Fruit fly (Drosophila melanogaster) whole organism, embryonic: Measurements from ENCODE around the gene CG4593.

Source experiments
- Aef1 ChIP-seq: fragments of 200-800 bp; sonication (Bioruptor generic); IDR thresholded peaks from 3 replicates; pipeline ENCODE4 v1.3.6; 2022; ENCODE audit warnings: missing biosample characterization, missing genetic modification characterization
- Antp ChIP-seq: fragments of 200-800 bp; sonication (Bioruptor generic); optimal IDR thresholded peaks from 3 replicates; lab custom pipeline; 2016; ENCODE audit warnings: missing biosample characterization, missing genetic modification characterization
- Atf6 ChIP-seq: fragments of 200-800 bp; sonication (Bioruptor generic); IDR thresholded peaks from 2 replicates; pipeline ENCODE4 v1.3.6; 2022; ENCODE audit warnings: missing biosample characterization, missing genetic modification characterization
- Bgb ChIP-seq: fragments of 200-800 bp; sonication (Bioruptor generic); IDR thresholded peaks from 2 replicates; pipeline ENCODE4 v1.3.6; 2022; ENCODE audit warnings: missing biosample characterization, missing genetic modification characterization; ENCODE audit not compliant: partially characterized antibody
- CG10462 ChIP-seq: fragments of 200-800 bp; sonication (Bioruptor generic); optimal IDR thresholded peaks from 2 replicates; lab custom pipeline; 2016; ENCODE audit warnings: missing biosample characterization, missing genetic modification characterization
- CG10565 ChIP-seq: fragments of 200-800 bp; sonication (Bioruptor generic); optimal IDR thresholded peaks from 3 replicates; lab custom pipeline; 2016; ENCODE audit warnings: missing biosample characterization, mild to moderate bottlenecking, missing genetic modification characterization
- CG12659 ChIP-seq: fragments of 200-800 bp; sonication (Bioruptor generic); optimal IDR thresholded peaks from 3 replicates; lab custom pipeline; 2017; ENCODE audit warnings: mild to moderate bottlenecking, missing biosample characterization, missing genetic modification reagents, missing genetic modification characterization
- CG12942 ChIP-seq: fragments of 200-800 bp; sonication (Bioruptor generic); optimal IDR thresholded peaks from 3 replicates; lab custom pipeline; 2016; ENCODE audit warnings: missing biosample characterization, missing genetic modification characterization
- CG13894 ChIP-seq: fragments of 200-800 bp; sonication (Bioruptor generic); optimal IDR thresholded peaks from 3 replicates; lab custom pipeline; 2018; ENCODE audit warnings: missing biosample characterization, mild to moderate bottlenecking, missing genetic modification characterization, moderate library complexity
- CG15073 ChIP-seq: fragments of 200-800 bp; sonication (Bioruptor generic); optimal IDR thresholded peaks from 2 replicates; lab custom pipeline; 2016; ENCODE audit warnings: missing biosample characterization, missing genetic modification characterization
- CG17359 ChIP-seq: fragments of 200-800 bp; sonication (Bioruptor generic); optimal IDR thresholded peaks from 3 replicates; lab custom pipeline; 2018; ENCODE audit warnings: missing biosample characterization, mild to moderate bottlenecking, missing genetic modification characterization, moderate library complexity
- CG17802 ChIP-seq: fragments of 200-800 bp; sonication (Bioruptor generic); optimal IDR thresholded peaks from 2 replicates; lab custom pipeline; 2018; ENCODE audit warnings: missing biosample characterization, mild to moderate bottlenecking, missing genetic modification characterization, moderate library complexity
- CG17829 ChIP-seq: fragments of 200-800 bp; optimal IDR thresholded peaks from 2 replicates; lab custom pipeline; 2019; ENCODE audit warnings: missing biosample characterization, mild to moderate bottlenecking, missing genetic modification characterization, moderate library complexity
- CG2199 ChIP-seq: fragments of 200-800 bp; sonication (Bioruptor generic); IDR thresholded peaks from 3 replicates; pipeline ENCODE4 v1.3.6; 2022; ENCODE audit warnings: missing biosample characterization, missing genetic modification characterization
- CG34376 ChIP-seq: fragments of 200-800 bp; sonication (Bioruptor generic); optimal IDR thresholded peaks from 2 replicates; lab custom pipeline; 2018; ENCODE audit warnings: missing biosample characterization, mild to moderate bottlenecking, missing genetic modification characterization
- CG6683 ChIP-seq: fragments of 200-800 bp; sonication (Bioruptor generic); optimal IDR thresholded peaks from 2 replicates; lab custom pipeline; 2017; ENCODE audit warnings: missing biosample characterization, mild to moderate bottlenecking, missing genetic modification characterization, missing genetic modification reagents
- CG6689 ChIP-seq: fragments of 200-800 bp; sonication (Bioruptor generic); IDR thresholded peaks from 2 replicates; pipeline ENCODE4 v1.3.6; 2022; ENCODE audit warnings: missing biosample characterization, missing genetic modification characterization
- CG7839 ChIP-seq: fragments of 200-800 bp; sonication (Bioruptor generic); optimal IDR thresholded peaks from 3 replicates; lab custom pipeline; 2018; ENCODE audit warnings: missing biosample characterization, mild to moderate bottlenecking, missing genetic modification characterization, moderate library complexity
- CG9215 ChIP-seq: fragments of 200-800 bp; sonication (Bioruptor generic); IDR thresholded peaks from 2 replicates; pipeline ENCODE4 v1.3.6; 2022; ENCODE audit warnings: missing biosample characterization, missing genetic modification characterization
- CG9437 ChIP-seq: fragments of 200-800 bp; sonication (Bioruptor generic); optimal IDR thresholded peaks from 2 replicates; lab custom pipeline; 2018; ENCODE audit warnings: missing biosample characterization, mild to moderate bottlenecking, missing genetic modification characterization
- CTCF ChIP-seq: fragments of 200-800 bp; sonication (Bioruptor generic); optimal IDR thresholded peaks from 2 replicates; lab custom pipeline; 2017; ENCODE audit warnings: missing biosample characterization, mild to moderate bottlenecking, missing genetic modification characterization, moderate library complexity
- CkIIα-i1 ChIP-seq: fragments of 200-800 bp; sonication (Bioruptor generic); IDR thresholded peaks from 2 replicates; pipeline ENCODE4 v1.3.6; 2022; ENCODE audit warnings: missing biosample characterization, missing genetic modification characterization
- CoRest ChIP-seq: fragments of 200-800 bp; sonication (Bioruptor generic); optimal IDR thresholded peaks from 3 replicates; lab custom pipeline; 2018; ENCODE audit warnings: missing biosample characterization, mild to moderate bottlenecking, missing genetic modification characterization, moderate library complexity
- Dip3 ChIP-seq: fragments of 200-800 bp; sonication (Bioruptor generic); optimal IDR thresholded peaks from 3 replicates; lab custom pipeline; 2016; ENCODE audit warnings: missing biosample characterization, missing genetic modification characterization
- ERR ChIP-seq: fragments of 200-800 bp; sonication (Bioruptor generic); optimal IDR thresholded peaks from 2 replicates; lab custom pipeline; 2016; ENCODE audit warnings: missing biosample characterization, missing genetic modification characterization
- Hr39 ChIP-seq: fragments of >200 bp; optimal IDR thresholded peaks from 2 replicates; lab custom pipeline; 2017
- Mrtf ChIP-seq: fragments of 200-800 bp; sonication (Bioruptor generic); IDR thresholded peaks from 3 replicates; pipeline ENCODE4 v1.3.6; 2022; ENCODE audit warnings: missing biosample characterization, missing genetic modification characterization
- Pdp1 ChIP-seq, 2 experiments: fragments of 200-800 bp; sonication (Bioruptor generic); optimal IDR thresholded peaks; 3 replicates each; lab custom pipeline; 2016; ENCODE audit warnings: missing biosample characterization in 2 of 2, missing genetic modification characterization in 2 of 2, mild to moderate bottlenecking in 1 of 2, moderate library complexity in 1 of 2
- Spps ChIP-seq: fragments of 200-800 bp; sonication (Bioruptor generic); optimal IDR thresholded peaks from 2 replicates; lab custom pipeline; 2018; ENCODE audit warnings: missing biosample characterization, mild to moderate bottlenecking, missing genetic modification characterization
- aop ChIP-seq: fragments of 200-800 bp; sonication (Bioruptor generic); IDR thresholded peaks from 2 replicates; pipeline ENCODE4 v1.3.6; 2022; ENCODE audit warnings: missing biosample characterization, missing genetic modification characterization
- bab2 ChIP-seq: fragments of 200-800 bp; sonication (Bioruptor generic); optimal IDR thresholded peaks from 2 replicates; lab custom pipeline; 2016; ENCODE audit warnings: missing biosample characterization, missing genetic modification characterization
- bsh ChIP-seq, 2 experiments: fragments of 200-800 bp; sonication (Bioruptor generic); optimal IDR thresholded peaks; 2 replicates each; lab custom pipeline; 2017 to 2018; ENCODE audit warnings: mild to moderate bottlenecking in 2 of 2, missing biosample characterization in 2 of 2, missing genetic modification characterization in 2 of 2, moderate library complexity in 1 of 2
- cwo ChIP-seq: fragments of 200-800 bp; sonication (Bioruptor generic); optimal IDR thresholded peaks from 3 replicates; lab custom pipeline; 2017; ENCODE audit warnings: missing biosample characterization, missing genetic modification characterization, mild to moderate bottlenecking, moderate library complexity, missing genetic modification reagents
- emc ChIP-seq: fragments of 200-800 bp; sonication (Bioruptor generic); optimal IDR thresholded peaks from 2 replicates; lab custom pipeline; 2016; ENCODE audit warnings: missing biosample characterization, missing genetic modification characterization
- gem ChIP-seq: fragments of 200-800 bp; sonication (Bioruptor generic); optimal IDR thresholded peaks from 2 replicates; lab custom pipeline; 2019; ENCODE audit warnings: missing biosample characterization, mild to moderate bottlenecking, missing genetic modification characterization, moderate library complexity
- gsb-n ChIP-seq: fragments of 200-800 bp; sonication (Bioruptor generic); optimal IDR thresholded peaks from 3 replicates; lab custom pipeline; 2018; ENCODE audit warnings: missing biosample characterization, mild to moderate bottlenecking, missing genetic modification characterization
- her ChIP-seq: fragments of 200-800 bp; sonication (Bioruptor generic); optimal IDR thresholded peaks from 2 replicates; lab custom pipeline; 2016; ENCODE audit warnings: missing biosample characterization, missing genetic modification characterization
- jing ChIP-seq: fragments of 200-800 bp; sonication (Bioruptor generic); optimal IDR thresholded peaks from 2 replicates; lab custom pipeline; 2018; ENCODE audit warnings: missing biosample characterization, mild to moderate bottlenecking, missing genetic modification characterization
- klu ChIP-seq: fragments of 200-800 bp; sonication (Bioruptor generic); IDR thresholded peaks from 2 replicates; pipeline ENCODE4 v1.3.6; 2022; ENCODE audit warnings: missing biosample characterization, missing genetic modification characterization
- nau ChIP-seq: fragments of 200-800 bp; sonication (Bioruptor generic); optimal IDR thresholded peaks from 3 replicates; lab custom pipeline; 2017; ENCODE audit warnings: missing biosample characterization, mild to moderate bottlenecking, missing genetic modification characterization, missing genetic modification reagents
- nom ChIP-seq: fragments of 200-800 bp; sonication (Bioruptor generic); optimal IDR thresholded peaks from 2 replicates; lab custom pipeline; 2017; ENCODE audit warnings: missing biosample characterization, missing genetic modification characterization, mild to moderate bottlenecking, moderate library complexity, missing genetic modification reagents
- pfk ChIP-seq: fragments of 200-800 bp; sonication (Bioruptor generic); optimal IDR thresholded peaks from 2 replicates; lab custom pipeline; 2018; ENCODE audit warnings: missing biosample characterization, mild to moderate bottlenecking, missing genetic modification characterization, moderate library complexity
- prd ChIP-seq, 3 experiments: fragments of >200 bp in 2 of 3; fragments of 200-800 bp in 1 of 3; sonication (Bioruptor generic) in 1 of 3; optimal IDR thresholded peaks in 2 of 3; IDR thresholded peaks in 1 of 3; 2 replicates in 2 of 3; 3 replicates in 1 of 3; pipeline versions ENCODE4 v1.3.6 to Lab custom; 2017 to 2022; ENCODE audit warnings: missing biosample characterization in 1 of 3, missing genetic modification characterization in 1 of 3
- pum ChIP-seq: fragments of 200-800 bp; sonication (Bioruptor generic); optimal IDR thresholded peaks from 2 replicates; lab custom pipeline; 2016; ENCODE audit warnings: missing biosample characterization, missing genetic modification characterization
- salm ChIP-seq: fragments of 200-800 bp; sonication (Bioruptor generic); optimal IDR thresholded peaks from 2 replicates; lab custom pipeline; 2018; ENCODE audit warnings: missing biosample characterization, mild to moderate bottlenecking, missing genetic modification characterization
- sisA ChIP-seq: fragments of 200-800 bp; sonication (Bioruptor generic); IDR thresholded peaks from 2 replicates; pipeline ENCODE4 v1.3.6; 2022; ENCODE audit warnings: missing biosample characterization, missing genetic modification characterization
- sna ChIP-seq: fragments of 200-800 bp; sonication (Bioruptor generic); IDR thresholded peaks from 2 replicates; pipeline ENCODE4 v1.3.6; 2022; ENCODE audit warnings: missing biosample characterization, missing genetic modification characterization; ENCODE audit not compliant: partially characterized antibody
- sob ChIP-seq: fragments of 200-800 bp; sonication (Bioruptor generic); IDR thresholded peaks from 2 replicates; pipeline ENCODE4 v1.3.6; 2022; ENCODE audit warnings: missing biosample characterization, missing genetic modification characterization
- wek ChIP-seq: fragments of 200-800 bp; sonication (Bioruptor generic); optimal IDR thresholded peaks from 3 replicates; lab custom pipeline; 2018; ENCODE audit warnings: missing biosample characterization, mild to moderate bottlenecking, missing genetic modification characterization, moderate library complexity
- yki ChIP-seq: fragments of >200 bp; optimal IDR thresholded peaks from 3 replicates; lab custom pipeline; 2018

CG4593 gene

dm6 chrX:7001135-7001769, 12.4 kb upstream of the CG4593 start (continued):
- TF ChIP-seq CG12942 (GFP tag; lab: Kevin White, UChicago) (no peak), salm (tag; lab: Kevin White, UChicago) (no peak), Bgb (GFP tag; lab: Robert Waterston, UW) (no peak), prd (optimal IDR thresholded peaks at IDR 0.05; lab: Kevin White, UChicago) (no peak), prd (GFP tag; IDR thresholded peaks at IDR 0.05; lab: Robert Waterston, UW) (peak; percentile 56), nom (GFP tag; lab: Kevin White, UChicago) (no peak), ERR (GFP tag; lab: Kevin White, UChicago) (no peak), bsh (GFP tag; optimal IDR thresholded peaks at IDR 0.05; lab: Kevin White, UChicago) (peak in 1 of 2 experiments; percentile 53), nau (GFP tag; lab: Kevin White, UChicago) (no peak), pum (GFP tag; lab: Kevin White, UChicago) (no peak), Hr39 (lab: Kevin White, UChicago) (no peak), gem (peak; percentile 68), CG17829 (tag; lab: Kevin White, UChicago) (peak; percentile 46), sob (0 out of 2 replicates have a peak, but pooled peaks have one; percentile 49), Pdp1 (GFP tag; optimal IDR thresholded peaks at IDR 0.05; lab: Kevin White, UChicago) (peak in 1 of 2 experiments; percentile 63), Antp (GFP tag; lab: Kevin White, UChicago) (no peak), CG9215 (GFP tag; lab: Robert Waterston, UW) (peak; percentile 41; the same call in 1 of the 2 replicates), CoRest (tag; lab: Kevin White, UChicago) (peak; percentile 55), CG7839 (tag; lab: Kevin White, UChicago) (peak; percentile 70), sisA (GFP tag; lab: Robert Waterston, UW) (0 out of 2 replicates have a peak, but pooled peaks have one; percentile 16), jing (GFP tag; lab: Kevin White, UChicago) (no peak), gsb-n (peak; percentile 31), Mrtf (GFP tag; lab: Robert Waterston, UW) (peak; percentile 67; the same call in 1 of the 3 replicates), CG12659 (GFP tag; lab: Kevin White, UChicago) (peak; percentile 45), CG10462 (no peak), CG10565 (GFP tag; lab: Kevin White, UChicago) (no peak), klu (GFP tag; lab: Robert Waterston, UW) (no peak), emc (no peak), Atf6 (peak; percentile 28; the same call in 1 of the 2 replicates), CG13894 (peak; percentile 44), CG9437 (GFP tag; lab: Kevin White, UChicago) (peak; percentile 36), CkIIα-i1 (no peak), yki (lab: Kevin White, UChicago) (no peak), Aef1 (peak; percentile 49; the same call in 2 of the 3 replicates), CG34376 (GFP tag; lab: Kevin White, UChicago) (no peak), CG17359 (tag; lab: Kevin White, UChicago) (peak; percentile 60), her (GFP tag; lab: Kevin White, UChicago) (no peak), sna (no peak), CTCF (GFP tag; lab: Kevin White, UChicago) (no peak), CG6689 (GFP tag; lab: Robert Waterston, UW) (peak; percentile 56; the same call in 1 of the 2 replicates), aop (GFP tag; lab: Robert Waterston, UW) (no peak), bab2 (peak; percentile 41), CG2199 (0 out of 3 replicates have a peak, but pooled peaks have one; percentile 16), wek (GFP tag; lab: Kevin White, UChicago) (no peak), CG15073 (GFP tag; lab: Kevin White, UChicago) (no peak), CG17802 (no peak), pfk (no peak), Dip3 (GFP tag; lab: Kevin White, UChicago) (peak; percentile 42), Spps (tag; lab: Kevin White, UChicago) (peak; percentile 39), CG6683 (GFP tag; lab: Kevin White, UChicago) (no peak), cwo (GFP tag; lab: Kevin White, UChicago) (peak; percentile 40)
